Worm (Caenorhabditis elegans) whole organism, L2 larva: ENCODE measurements around the gene clu-1.

Experiments
- ama-1 ChIP-seq: fragments of 150-350 bp; optimal IDR thresholded peaks from 2 replicates; lab custom pipeline; 2018; ENCODE audit warnings: inconsistent platforms
- blmp-1 ChIP-seq: sonication (generic microtip); optimal IDR thresholded peaks from 2 replicates; lab custom pipeline; 2017; ENCODE audit warnings: missing genetic modification characterization, mild to moderate bottlenecking, missing compliant biosample characterization, antibody characterized with exemption, moderate library complexity; ENCODE audit not compliant: insufficient read depth
- egl-27 ChIP-seq: sonication (generic microtip); optimal IDR thresholded peaks from 3 replicates; lab custom pipeline; 2017; ENCODE audit warnings: missing biosample characterization, missing genetic modification reagents, missing genetic modification characterization
- elt-1 ChIP-seq: fragments of 150-350 bp; optimal IDR thresholded peaks from 2 replicates; lab custom pipeline; 2014; ENCODE audit warnings: missing biosample characterization, missing genetic modification characterization
- fos-1 ChIP-seq: fragments of 150-350 bp; optimal IDR thresholded peaks from 2 replicates; lab custom pipeline; 2014; ENCODE audit warnings: missing biosample characterization, missing genetic modification characterization
- lin-13 ChIP-seq: fragments of 150-350 bp; optimal IDR thresholded peaks from 2 replicates; lab custom pipeline; 2014; ENCODE audit warnings: missing biosample characterization, missing genetic modification reagents, missing genetic modification characterization
- lsy-2 ChIP-seq, 2 experiments: fragments of 150-350 bp in 1 of 2; sonication (generic microtip) in 1 of 2; optimal IDR thresholded peaks; 2 replicates each; lab custom pipeline; 2014 to 2017; ENCODE audit warnings: missing biosample characterization in 2 of 2, missing genetic modification characterization in 2 of 2
- nhr-237 ChIP-seq: fragments of 150-350 bp; optimal IDR thresholded peaks from 2 replicates; lab custom pipeline; 2014; ENCODE audit warnings: missing biosample characterization, missing genetic modification characterization
- unc-62 ChIP-seq: fragments of 150-350 bp; optimal IDR thresholded peaks from 2 replicates; lab custom pipeline; 2014; ENCODE audit warnings: missing biosample characterization, missing genetic modification reagents, missing genetic modification characterization
- zag-1 ChIP-seq: fragments of 150-350 bp; optimal IDR thresholded peaks from 2 replicates; lab custom pipeline; 2014; ENCODE audit warnings: missing biosample characterization, missing genetic modification characterization

DNA sequence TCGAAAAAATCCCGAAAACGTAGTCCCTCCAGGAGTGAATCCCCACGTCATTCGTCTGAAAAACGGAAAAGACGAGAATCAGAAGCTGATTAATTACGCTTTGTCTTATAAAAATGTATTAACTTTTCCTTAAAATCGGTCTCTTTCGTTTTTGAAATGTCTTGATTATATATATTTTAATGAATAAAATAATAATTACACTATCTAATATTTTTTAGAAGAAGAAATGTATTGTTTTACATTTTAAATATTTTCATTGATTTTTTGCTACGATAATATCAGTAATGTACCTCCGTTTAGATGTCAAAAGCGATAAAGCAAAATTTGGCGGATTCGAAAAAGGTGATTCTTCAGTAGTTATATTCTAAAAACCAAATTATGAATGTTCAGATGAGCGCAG is 4.0 kb upstream of the clu-1 start, which contains the start of gene trpp-3:
- TF ChIP-seq nhr-237 (no peak), zag-1 (tag; lab: Kevin White, UChicago) (no peak), lin-13 (no peak), lsy-2 (tag; optimal IDR thresholded peaks at IDR 0.05; lab: Kevin White, UChicago) (no peak), fos-1 (tag; lab: Kevin White, UChicago) (no peak), ama-1 (no peak), elt-1 (no peak), egl-27 (tag; lab: Kevin White, UChicago) (no peak), blmp-1 (no peak), unc-62 (GFP tag; lab: Kevin White, UChicago) (no peak)
